Worm (Caenorhabditis elegans) whole organism, L2 larva: ENCODE measurements around the gene cbd-1.
A peak's percentile ranks its signal among the peaks of the same experiment; 100 is the strongest.

Experiments used
- C34F6.9 ChIP-seq: fragments of 150-350 bp; optimal IDR thresholded peaks from 2 replicates; lab custom pipeline; 2014; ENCODE audit warnings: missing biosample characterization, missing genetic modification characterization
- F13H6.1 ChIP-seq: sonication (generic microtip); optimal IDR thresholded peaks from 2 replicates; lab custom pipeline; 2016; ENCODE audit warnings: missing genetic modification characterization, missing compliant biosample characterization
- Y55F3AM.14 ChIP-seq: fragments of 200-800 bp; sonication (Bioruptor generic); optimal IDR thresholded peaks from 2 replicates; lab custom pipeline; 2018; ENCODE audit warnings: mild to moderate bottlenecking, missing genetic modification characterization, missing compliant biosample characterization
- ama-1 ChIP-seq: fragments of 150-350 bp; optimal IDR thresholded peaks from 2 replicates; lab custom pipeline; 2018; ENCODE audit warnings: inconsistent platforms
- blmp-1 ChIP-seq: sonication (generic microtip); optimal IDR thresholded peaks from 2 replicates; lab custom pipeline; 2017; ENCODE audit warnings: missing genetic modification characterization, mild to moderate bottlenecking, missing compliant biosample characterization, antibody characterized with exemption, moderate library complexity; ENCODE audit not compliant: insufficient read depth
- ceh-82 ChIP-seq: fragments of 150-350 bp; optimal IDR thresholded peaks from 2 replicates; lab custom pipeline; 2014; ENCODE audit warnings: missing biosample characterization, missing genetic modification characterization
- crh-2 ChIP-seq: sonication (generic microtip); optimal IDR thresholded peaks from 2 replicates; lab custom pipeline; 2017; ENCODE audit warnings: missing biosample characterization, missing genetic modification characterization
- dmd-4 ChIP-seq: sonication (generic microtip); optimal IDR thresholded peaks from 2 replicates; lab custom pipeline; 2017; ENCODE audit warnings: missing biosample characterization, missing genetic modification characterization
- egl-27 ChIP-seq: sonication (generic microtip); optimal IDR thresholded peaks from 3 replicates; lab custom pipeline; 2017; ENCODE audit warnings: missing biosample characterization, missing genetic modification reagents, missing genetic modification characterization
- elt-1 ChIP-seq: fragments of 150-350 bp; optimal IDR thresholded peaks from 2 replicates; lab custom pipeline; 2014; ENCODE audit warnings: missing biosample characterization, missing genetic modification characterization
- elt-3 ChIP-seq: sonication (generic microtip); optimal IDR thresholded peaks from 2 replicates; lab custom pipeline; 2017; ENCODE audit warnings: missing biosample characterization, missing genetic modification characterization
- lin-11 ChIP-seq: fragments of 150-350 bp; sonication (generic microtip); optimal IDR thresholded peaks from 2 replicates; lab custom pipeline; 2014; ENCODE audit warnings: missing biosample characterization, missing genetic modification characterization, inconsistent platforms, mixed read lengths
- lin-13 ChIP-seq: fragments of 150-350 bp; optimal IDR thresholded peaks from 2 replicates; lab custom pipeline; 2014; ENCODE audit warnings: missing biosample characterization, missing genetic modification reagents, missing genetic modification characterization
- lin-39 ChIP-seq: fragments of 150-350 bp; optimal IDR thresholded peaks from 2 replicates; lab custom pipeline; 2014; ENCODE audit warnings: missing biosample characterization, missing genetic modification reagents, missing genetic modification characterization
- lsy-2 ChIP-seq, 2 experiments: fragments of 150-350 bp in 1 of 2; sonication (generic microtip) in 1 of 2; optimal IDR thresholded peaks; 2 replicates each; lab custom pipeline; 2014 to 2017; ENCODE audit warnings: missing biosample characterization in 2 of 2, missing genetic modification characterization in 2 of 2
- mab-5 ChIP-seq: fragments of 150-350 bp; optimal IDR thresholded peaks from 2 replicates; lab custom pipeline; 2014; ENCODE audit warnings: missing biosample characterization, missing genetic modification characterization
- mbf-1 ChIP-seq: sonication (generic microtip); optimal IDR thresholded peaks from 2 replicates; lab custom pipeline; 2017; ENCODE audit warnings: missing biosample characterization, missing genetic modification characterization
- nhr-10 ChIP-seq: sonication (generic microtip); optimal IDR thresholded peaks from 2 replicates; lab custom pipeline; 2017; ENCODE audit warnings: missing biosample characterization, missing genetic modification characterization
- nhr-11 ChIP-seq: fragments of 150-350 bp; optimal IDR thresholded peaks from 2 replicates; lab custom pipeline; 2014; ENCODE audit warnings: missing biosample characterization, missing genetic modification characterization
- nhr-12 ChIP-seq: fragments of 150-350 bp; optimal IDR thresholded peaks from 2 replicates; lab custom pipeline; 2014; ENCODE audit warnings: missing biosample characterization, missing genetic modification characterization
- nhr-129 ChIP-seq: fragments of 150-350 bp; optimal IDR thresholded peaks from 2 replicates; lab custom pipeline; 2014; ENCODE audit warnings: missing biosample characterization, missing genetic modification characterization
- nhr-21 ChIP-seq: fragments of 150-350 bp; optimal IDR thresholded peaks from 2 replicates; lab custom pipeline; 2014; ENCODE audit warnings: missing biosample characterization, missing genetic modification characterization
- nhr-23 ChIP-seq: fragments of 150-350 bp; optimal IDR thresholded peaks from 2 replicates; lab custom pipeline; 2014; ENCODE audit warnings: missing biosample characterization, missing genetic modification reagents, missing genetic modification characterization
- nhr-237 ChIP-seq: fragments of 150-350 bp; optimal IDR thresholded peaks from 2 replicates; lab custom pipeline; 2014; ENCODE audit warnings: missing biosample characterization, missing genetic modification characterization
- nhr-25 ChIP-seq: fragments of 150-350 bp; sonication (generic microtip); optimal IDR thresholded peaks from 3 replicates; lab custom pipeline; 2014; ENCODE audit warnings: missing biosample characterization, missing genetic modification characterization
- nhr-6 ChIP-seq: fragments of 150-350 bp; optimal IDR thresholded peaks from 2 replicates; lab custom pipeline; 2014; ENCODE audit warnings: missing biosample characterization, missing genetic modification characterization
- peb-1 ChIP-seq: fragments of 150-350 bp; optimal IDR thresholded peaks from 2 replicates; lab custom pipeline; 2014; ENCODE audit warnings: missing biosample characterization, missing genetic modification characterization
- sem-4 ChIP-seq: fragments of 150-350 bp; optimal IDR thresholded peaks from 2 replicates; lab custom pipeline; 2014; ENCODE audit warnings: missing biosample characterization, missing genetic modification reagents, missing genetic modification characterization
- skn-1 ChIP-seq: sonication (generic microtip); optimal IDR thresholded peaks from 2 replicates; lab custom pipeline; 2017; ENCODE audit warnings: missing biosample characterization, missing genetic modification characterization
- sma-3 ChIP-seq: sonication (generic microtip); optimal IDR thresholded peaks from 2 replicates; lab custom pipeline; 2016; ENCODE audit warnings: missing genetic modification reagents, missing genetic modification characterization, missing compliant biosample characterization
- sma-9 ChIP-seq, 2 experiments: fragments of 150-350 bp in 1 of 2; sonication (generic microtip) in 1 of 2; optimal IDR thresholded peaks; 2 replicates each; lab custom pipeline; 2014 to 2016; ENCODE audit warnings: missing genetic modification characterization in 2 of 2, mild to moderate bottlenecking in 1 of 2, missing biosample characterization in 1 of 2, missing compliant biosample characterization in 1 of 2, missing genetic modification reagents in 1 of 2, moderate library complexity in 1 of 2
- snpc-4 ChIP-seq: fragments of 150-350 bp; optimal IDR thresholded peaks from 2 replicates; lab custom pipeline; 2014; ENCODE audit warnings: missing biosample characterization, missing genetic modification characterization
- unc-62 ChIP-seq: fragments of 150-350 bp; optimal IDR thresholded peaks from 2 replicates; lab custom pipeline; 2014; ENCODE audit warnings: missing biosample characterization, missing genetic modification reagents, missing genetic modification characterization
- zag-1 ChIP-seq: fragments of 150-350 bp; optimal IDR thresholded peaks from 2 replicates; lab custom pipeline; 2014; ENCODE audit warnings: missing biosample characterization, missing genetic modification characterization
- ztf-1 ChIP-seq: fragments of 200-800 bp; sonication (Bioruptor generic); conservative IDR thresholded peaks from 2 replicates; pipeline ENCODE4 v1.3.6; 2022; ENCODE audit warnings: missing genetic modification characterization, missing compliant biosample characterization
- ztf-11 ChIP-seq: sonication (generic microtip); optimal IDR thresholded peaks from 2 replicates; lab custom pipeline; 2017; ENCODE audit warnings: missing biosample characterization, missing genetic modification characterization
- ztf-4 ChIP-seq: fragments of 150-350 bp; optimal IDR thresholded peaks from 2 replicates; lab custom pipeline; 2014; ENCODE audit warnings: missing biosample characterization, missing genetic modification characterization

The cbd-1 gene

DNA sequence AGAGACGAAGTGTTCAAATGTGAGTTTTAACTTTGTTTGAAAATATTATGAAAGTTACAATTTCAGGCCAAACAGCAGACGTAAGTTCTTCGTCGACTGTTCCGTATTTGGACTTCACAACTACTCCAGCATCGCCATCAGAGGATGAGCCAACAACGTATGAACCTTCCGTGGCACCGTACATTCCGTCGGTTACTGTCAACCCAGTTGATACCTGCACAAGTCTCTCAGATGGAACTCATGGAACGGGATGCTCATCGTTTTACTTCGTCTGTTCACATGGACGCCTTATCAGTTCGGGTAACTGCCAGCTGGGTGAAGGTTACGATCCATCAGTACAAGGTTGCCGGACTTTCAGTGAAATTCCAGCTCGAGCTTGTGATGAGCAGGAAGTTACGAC lies 2.9 kb downstream of the cbd-1 start:
- TF ChIP-seq skn-1 (tag; lab: Kevin White, UChicago) (no peak), sma-3 (GFP tag; lab: Kevin White, UChicago) (no peak), lin-13 (no peak), nhr-21 (no peak), nhr-23 (no peak), peb-1 (tag; lab: Kevin White, UChicago) (no peak), Y55F3AM.14 (GFP tag; lab: Kevin White, UChicago) (no peak), snpc-4 (tag; lab: Kevin White, UChicago) (no peak), dmd-4 (no peak)

DNA sequence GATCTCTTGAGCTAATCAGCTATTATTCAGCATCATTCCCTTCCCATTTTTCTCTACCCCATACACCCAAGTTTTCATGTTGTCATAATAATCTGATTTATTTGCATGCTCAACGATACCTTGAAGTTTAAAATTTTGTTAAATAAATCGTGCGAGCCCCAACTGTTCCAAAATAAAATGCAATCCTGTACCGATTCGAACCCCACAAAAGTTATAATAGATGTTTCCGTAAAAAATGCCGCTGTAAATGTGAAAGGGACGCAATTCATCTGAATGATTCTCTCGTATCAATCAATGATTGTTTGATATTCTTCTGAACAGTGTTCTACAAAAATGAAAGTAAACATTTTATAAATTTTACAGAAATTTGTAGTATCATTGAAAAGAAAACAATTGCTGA lies 4.6 kb downstream of the cbd-1 start:
- TF ChIP-seq ztf-11 (tag; lab: Kevin White, UChicago) (no peak), Y55F3AM.14 (GFP tag; lab: Kevin White, UChicago) (no peak), nhr-25 (tag; lab: Kevin White, UChicago) (no peak), snpc-4 (tag; lab: Kevin White, UChicago) (no peak), elt-1 (no peak), nhr-21 (no peak), unc-62 (no peak), lsy-2 (tag; optimal IDR thresholded peaks at IDR 0.05; lab: Kevin White, UChicago) (no peak), ama-1 (no peak), crh-2 (tag; lab: Kevin White, UChicago) (no peak), sma-3 (GFP tag; lab: Kevin White, UChicago) (no peak), nhr-11 (tag; lab: Kevin White, UChicago) (no peak), mbf-1 (no peak), nhr-10 (tag; lab: Kevin White, UChicago) (no peak), ztf-4 (tag; lab: Kevin White, UChicago) (no peak)

DNA sequence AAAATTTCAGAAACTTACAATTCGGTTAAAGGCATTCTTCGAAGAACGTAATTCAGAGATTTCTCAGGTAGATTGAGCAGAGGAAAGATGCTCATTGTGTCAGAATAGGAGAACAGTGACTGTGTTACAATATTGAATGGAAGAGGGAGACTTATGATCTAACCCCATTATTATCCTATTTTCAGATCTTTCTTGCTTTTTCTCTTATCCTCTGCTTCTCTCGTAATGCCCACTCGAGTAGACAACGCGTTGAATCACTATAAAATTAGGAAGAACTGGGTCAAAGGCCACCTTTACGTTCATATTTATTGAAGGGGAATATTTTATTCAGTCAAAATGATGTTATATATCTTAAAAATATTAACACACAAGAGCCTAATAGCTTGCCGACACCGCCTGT lies 6.5 kb downstream of the cbd-1 start, which contains the start of gene fbxb-76:
Gene fbxb-76 (minus strand): TSS at position 101 of the 400 bp plus-strand sequence.
- TF ChIP-seq nhr-25 (tag; lab: Kevin White, UChicago) (no peak), C34F6.9 (tag; lab: Kevin White, UChicago) (no peak), elt-1 (no peak), nhr-23 (no peak), ztf-1 (no peak), blmp-1 (tag; lab: Kevin White, UChicago) (no peak), sma-9 (GFP tag; optimal IDR thresholded peaks at IDR 0.05; lab: Kevin White, UChicago) (no peak), sma-9 (tag; optimal IDR thresholded peaks at IDR 0.05; lab: Kevin White, UChicago) (no peak), skn-1 (tag; lab: Kevin White, UChicago) (no peak), nhr-12 (tag; lab: Kevin White, UChicago) (no peak), sem-4 (tag; lab: Kevin White, UChicago) (no peak), zag-1 (no peak), nhr-11 (tag; lab: Kevin White, UChicago) (no peak), F13H6.1 (no peak), ceh-82 (no peak)
- TF ChIP-seq, all 48 proteins: peak for 0

DNA sequence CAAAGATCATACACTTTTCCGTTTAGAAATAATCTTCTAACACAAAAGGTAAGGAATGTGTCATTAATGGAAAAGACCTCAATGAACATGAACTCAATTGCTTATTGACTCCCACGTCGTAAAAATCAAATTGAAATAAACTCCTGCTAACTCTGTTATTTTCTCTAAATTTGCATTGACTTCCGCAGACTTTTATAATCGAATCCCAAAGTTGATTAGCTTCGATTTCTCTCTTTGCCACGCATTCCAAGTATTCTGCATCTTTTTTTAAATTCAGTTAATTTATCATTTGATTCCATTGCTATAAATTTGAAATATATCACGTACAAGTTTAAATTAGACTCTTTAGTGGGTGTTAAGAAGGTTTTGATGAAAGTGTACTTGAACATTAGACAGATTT lies 15.9 kb downstream of the cbd-1 start:
- TF ChIP-seq crh-2 (tag; lab: Kevin White, UChicago) (peak; percentile 20), lsy-2 (tag; optimal IDR thresholded peaks at IDR 0.05; lab: Kevin White, UChicago) (peak in 1 of 2 experiments; percentile 29), sma-9 (GFP tag; optimal IDR thresholded peaks at IDR 0.05; lab: Kevin White, UChicago) (peak; percentile 29), sma-9 (tag; optimal IDR thresholded peaks at IDR 0.05; lab: Kevin White, UChicago) (no peak), dmd-4 (peak; percentile 9), mab-5 (no peak), lin-11 (tag; lab: Kevin White, UChicago) (no peak), egl-27 (no peak), F13H6.1 (no peak), nhr-21 (peak; percentile 46), nhr-129 (tag; lab: Kevin White, UChicago) (no peak), lin-13 (no peak), peb-1 (tag; lab: Kevin White, UChicago) (no peak)

DNA sequence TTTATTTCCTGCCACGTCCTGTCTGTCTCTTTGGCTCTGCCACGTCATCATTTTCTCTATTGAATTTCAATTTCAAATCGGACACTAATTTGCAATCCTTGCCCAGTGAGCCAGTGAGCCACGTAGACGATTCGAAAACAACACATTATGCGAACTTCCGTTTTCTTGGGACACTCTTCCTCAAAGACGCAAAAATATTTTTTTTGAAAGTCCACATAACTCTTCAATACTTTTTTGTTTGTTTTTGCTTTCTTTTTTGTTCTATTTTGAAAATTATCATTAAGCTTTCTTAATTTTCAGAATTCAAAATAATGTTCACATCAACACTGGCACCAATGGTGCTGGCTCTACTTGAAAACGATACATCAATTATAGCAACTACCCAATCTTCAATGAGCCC lies 21.5 kb downstream of the cbd-1 start, which contains the start of gene tag-89:
Gene tag-89 (plus strand): TSS at position 301 of the 400 bp plus-strand sequence.
- TF ChIP-seq F13H6.1 (no peak), nhr-10 (tag; lab: Kevin White, UChicago) (no peak), elt-1 (no peak), zag-1 (no peak), nhr-6 (no peak), blmp-1 (tag; lab: Kevin White, UChicago) (no peak), lin-39 (tag; lab: Kevin White, UChicago) (no peak), ztf-11 (tag; lab: Kevin White, UChicago) (no peak), dmd-4 (no peak), nhr-11 (tag; lab: Kevin White, UChicago) (no peak), Y55F3AM.14 (GFP tag; lab: Kevin White, UChicago) (no peak), lin-13 (no peak), elt-3 (tag; lab: Kevin White, UChicago) (no peak), nhr-237 (tag; lab: Kevin White, UChicago) (no peak), nhr-23 (no peak)
